Fruit fly (Drosophila melanogaster): ENCODE measurements around the gene CG12170.

The CG12170 gene

DNA sequence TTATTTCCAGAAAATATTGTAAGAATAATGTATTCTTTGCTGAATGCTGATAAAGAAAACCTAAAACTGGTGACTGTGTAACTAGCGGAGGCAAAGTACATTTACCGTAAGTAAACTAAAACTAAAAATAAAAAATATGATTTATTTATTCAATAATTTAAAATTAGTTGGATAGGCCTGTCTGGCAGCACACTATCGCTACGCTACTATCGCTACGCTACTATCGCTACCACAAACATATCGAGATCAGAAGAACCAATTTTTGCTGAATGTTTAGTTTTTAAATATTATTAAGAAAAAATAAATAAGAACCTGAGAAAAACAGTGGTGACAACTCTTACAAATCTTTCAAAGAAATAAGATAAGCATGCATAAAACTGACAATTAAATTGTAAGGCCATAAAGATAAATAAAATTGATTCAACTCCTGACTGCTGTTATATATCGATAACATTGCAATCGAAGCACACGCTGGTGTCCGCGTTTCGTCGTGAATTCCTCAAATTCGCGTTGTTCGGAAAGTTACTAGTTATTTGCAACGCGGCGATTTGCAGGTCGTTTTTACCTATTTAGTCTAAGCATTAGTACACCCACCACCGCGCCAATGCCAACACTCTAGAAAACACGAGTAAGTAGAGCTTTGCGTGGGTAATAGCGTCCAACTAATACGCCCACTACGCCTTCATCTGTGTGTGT, 23.3 kb downstream of the CG12170 start, which contains the start of gene Wdr33 (continued):
- TF ChIP-seq Stat92E (GFP tag; optimal IDR thresholded peaks at IDR 0.05), result no peak
- TF ChIP-seq CG11093 (GFP tag; IDR thresholded peaks at IDR 0.05), result no peak
- TF ChIP-seq zen (tag; optimal IDR thresholded peaks at IDR 0.05), result no peak
- TF ChIP-seq Drgx (GFP tag; IDR thresholded peaks at IDR 0.05), result peak; percentile 18; the same call in 1 of the 2 replicates
- TF ChIP-seq PHDP (tag; optimal IDR thresholded peaks at IDR 0.05), result no peak
- TF ChIP-seq Dad (GFP tag; optimal IDR thresholded peaks at IDR 0.05), result no peak
- no peak for TF ChIP-seq CG8089 (GFP tag; optimal IDR thresholded peaks at IDR 0.05)
- TF ChIP-seq sens (GFP tag), result peak; percentile 77
- TF ChIP-seq zf30C (GFP tag; optimal IDR thresholded peaks at IDR 0.05), result no peak
- TF ChIP-seq Nf-YB (GFP tag; optimal IDR thresholded peaks at IDR 0.05), result no peak
- peak; percentile 0 for TF ChIP-seq Fer3 (tag; optimal IDR thresholded peaks at IDR 0.05)
- TF ChIP-seq Ada2b (GFP tag; IDR thresholded peaks at IDR 0.05), result no peak
- TF ChIP-seq prd (optimal IDR thresholded peaks at IDR 0.05), result no peak
- no peak; the same call in 2 of the 3 replicates for TF ChIP-seq prd (GFP tag; IDR thresholded peaks at IDR 0.05)
- TF ChIP-seq Fer2 (tag; optimal IDR thresholded peaks at IDR 0.05), result peak; percentile 36
- no peak for TF ChIP-seq hkb (optimal IDR thresholded peaks at IDR 0.05)
- 0 out of 2 replicates have a peak, but pooled peaks have one; percentile 9 for TF ChIP-seq hkb (GFP tag; IDR thresholded peaks at IDR 0.05)
- TF ChIP-seq al (GFP tag; IDR thresholded peaks at IDR 0.05), result peak; percentile 28; the same call in 1 of the 2 replicates
- TF ChIP-seq Fer1 (GFP tag; optimal IDR thresholded peaks at IDR 0.05), result no peak
- no peak for TF ChIP-seq CG30431 (GFP tag; optimal IDR thresholded peaks at IDR 0.05)
- TF ChIP-seq so (GFP tag; IDR thresholded peaks at IDR 0.05), result no peak
- TF ChIP-seq CG8359 (GFP tag; optimal IDR thresholded peaks at IDR 0.05; ENCODE audit: borderline replicate concordance), result no peak
- no peak; the same call in 1 of the 2 replicates for TF ChIP-seq CG4404 (GFP tag; IDR thresholded peaks at IDR 0.05)
- TF ChIP-seq BEAF-32 (GFP tag; optimal IDR thresholded peaks at IDR 0.05), result peak; percentile 82
- no peak for TF ChIP-seq wdn (GFP tag; IDR thresholded peaks at IDR 0.05)
- no peak for TF ChIP-seq Mes4 (GFP tag; optimal IDR thresholded peaks at IDR 0.05)
- TF ChIP-seq CG6791 (GFP tag; IDR thresholded peaks at IDR 0.05; ENCODE audit: partially characterized antibody), result peak; percentile 91
- peak; percentile 58 for TF ChIP-seq CG30403 (GFP tag; optimal IDR thresholded peaks at IDR 0.05)
- TF ChIP-seq CG4617 (GFP tag; optimal IDR thresholded peaks at IDR 0.05; ENCODE audit: borderline replicate concordance), result no peak
- no peak for TF ChIP-seq CG4328 (GFP tag; optimal IDR thresholded peaks at IDR 0.05)
- TF ChIP-seq Meics (GFP tag; optimal IDR thresholded peaks at IDR 0.05), result peak; percentile 34
- no peak for TF ChIP-seq CG7786 (GFP tag; optimal IDR thresholded peaks at IDR 0.05)
- TF ChIP-seq tgo (GFP tag; IDR thresholded peaks at IDR 0.05), result no peak
- no peak for TF ChIP-seq CG5953 (GFP tag; IDR thresholded peaks at IDR 0.05)
- TF ChIP-seq dimm (GFP tag; IDR thresholded peaks at IDR 0.05), result no peak
- TF ChIP-seq CG2712 (tag; optimal IDR thresholded peaks at IDR 0.05), result peak; percentile 19
- TF ChIP-seq tll (GFP tag; optimal IDR thresholded peaks at IDR 0.05), result no peak
- TF ChIP-seq CG16813 (GFP tag; IDR thresholded peaks at IDR 0.05; ENCODE audit: partially characterized antibody), result peak; percentile 94
- TF ChIP-seq toy (GFP tag; IDR thresholded peaks at IDR 0.05), result no peak
- no peak for TF ChIP-seq CG3726 (GFP tag; IDR thresholded peaks at IDR 0.05)
- no peak for TF ChIP-seq maf-S (GFP tag; optimal IDR thresholded peaks at IDR 0.05)
- no peak for TF ChIP-seq bowl (GFP tag; IDR thresholded peaks at IDR 0.05)
- TF ChIP-seq insv (GFP tag; optimal IDR thresholded peaks at IDR 0.05), result no peak
- TF ChIP-seq fu2 (GFP tag; optimal IDR thresholded peaks at IDR 0.05), result no peak
- peak; percentile 26; the same call in 1 of the 2 replicates for TF ChIP-seq CG14441 (GFP tag; IDR thresholded peaks at IDR 0.05)
- TF ChIP-seq gcm (GFP tag; optimal IDR thresholded peaks at IDR 0.05), result no peak
- no peak for TF ChIP-seq dpn (GFP tag; optimal IDR thresholded peaks at IDR 0.05)
- TF ChIP-seq Antp (GFP tag; optimal IDR thresholded peaks at IDR 0.05), result no peak
- TF ChIP-seq D19A (tag; optimal IDR thresholded peaks at IDR 0.05), result no peak
- TF ChIP-seq CG2202 (tag; optimal IDR thresholded peaks at IDR 0.05), result no peak
